Worm (Caenorhabditis elegans): Measurements from ENCODE around the gene H37A05.4.

The H37A05.4 gene

DNA sequence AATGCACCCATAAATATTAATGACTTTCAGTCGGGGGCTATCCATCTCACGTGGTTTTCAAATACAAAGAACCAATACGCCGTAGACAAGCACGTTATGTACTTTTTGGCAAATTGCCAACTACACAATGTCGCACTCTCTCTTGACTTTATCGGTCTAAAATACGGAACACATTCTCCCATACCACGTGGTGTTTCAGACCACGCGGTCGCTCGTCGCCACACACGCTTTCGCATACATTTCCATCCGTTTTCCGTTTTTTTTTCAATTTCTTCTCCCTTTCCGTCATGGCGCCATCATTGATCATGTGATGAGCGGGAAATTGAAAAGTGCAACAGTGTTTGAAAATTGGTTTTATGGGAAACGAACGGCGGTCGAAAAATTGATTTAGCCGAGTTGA, 9.0 kb upstream of the H37A05.4 start (continued):
- peak; percentile 76 for TF ChIP-seq Y95B8A.8 (GFP tag; IDR thresholded peaks at IDR 0.05)
- TF ChIP-seq madf-8 (GFP tag; conservative IDR thresholded peaks at IDR 0.05) = no peak
- no peak for TF ChIP-seq nhr-179 (tag; optimal IDR thresholded peaks at IDR 0.05)
- TF ChIP-seq nfyb-1 (GFP tag; IDR thresholded peaks at IDR 0.05) = peak; percentile 91
- TF ChIP-seq ztf-26 (tag; optimal IDR thresholded peaks at IDR 0.05) = peak; percentile 96
- no peak for TF ChIP-seq zim-3 (tag; optimal IDR thresholded peaks at IDR 0.05)
- TF ChIP-seq Y53G8AR.9 (GFP tag; conservative IDR thresholded peaks at IDR 0.05) = peak; percentile 84
- no peak for TF ChIP-seq mxl-1 (tag; optimal IDR thresholded peaks at IDR 0.05)
- no peak for TF ChIP-seq egrh-3 (GFP tag; IDR thresholded peaks at IDR 0.05)
- no peak for TF ChIP-seq rpc-1 (optimal IDR thresholded peaks at IDR 0.05)
- no peak for TF ChIP-seq rpc-1 (tag; optimal IDR thresholded peaks at IDR 0.05)
- no peak for TF ChIP-seq dpl-1 (GFP tag; optimal IDR thresholded peaks at IDR 0.05)
- TF ChIP-seq efl-1 (GFP tag; optimal IDR thresholded peaks at IDR 0.05) = no peak
- no peak for TF ChIP-seq cebp-2 (GFP tag; IDR thresholded peaks at IDR 0.05)
- TF ChIP-seq ZK185.1 (tag; optimal IDR thresholded peaks at IDR 0.05; ENCODE audit: poor library complexity, severe bottlenecking) = peak; percentile 67
- no peak for TF ChIP-seq ztf-28 (GFP tag; IDR thresholded peaks at IDR 0.05)
- no peak for TF ChIP-seq hlh-12 (tag; optimal IDR thresholded peaks at IDR 0.05)
- TF ChIP-seq hsf-1 (GFP tag; IDR thresholded peaks at IDR 0.05) = no peak
- TF ChIP-seq ama-1 (optimal IDR thresholded peaks at IDR 0.05) = peak; percentile 60
- no peak for TF ChIP-seq ama-1 (GFP tag; optimal IDR thresholded peaks at IDR 0.05)
- peak in 1 of 3 experiments; percentile 64 for TF ChIP-seq lin-35 (GFP tag; optimal IDR thresholded peaks at IDR 0.05)
- no peak for TF ChIP-seq ceh-91 (GFP tag; IDR thresholded peaks at IDR 0.05)
- no peak for TF ChIP-seq madf-3 (GFP tag; IDR thresholded peaks at IDR 0.05)
- TF ChIP-seq ets-4 (GFP tag; optimal IDR thresholded peaks at IDR 0.05) = no peak
- peak; percentile 82 for TF ChIP-seq gei-17 (GFP tag; optimal IDR thresholded peaks at IDR 0.05)
- TF ChIP-seq nhr-80 (tag; optimal IDR thresholded peaks at IDR 0.05) = peak; percentile 88
- no peak for TF ChIP-seq mes-4 (tag; optimal IDR thresholded peaks at IDR 0.05)
- TF ChIP-seq rcor-1 (GFP tag; IDR thresholded peaks at IDR 0.05) = peak; percentile 59
- no peak for TF ChIP-seq F55B11.4 (tag; optimal IDR thresholded peaks at IDR 0.05; ENCODE audit: borderline replicate concordance, insufficient read depth)
- TF ChIP-seq cebp-1 (GFP tag; IDR thresholded peaks at IDR 0.05) = peak; percentile 82
- peak; percentile 91 for TF ChIP-seq cebp-1 (tag; optimal IDR thresholded peaks at IDR 0.05)
- no peak for TF ChIP-seq T26A5.8 (tag; optimal IDR thresholded peaks at IDR 0.05)
- TF ChIP-seq aptf-2 (GFP tag; conservative IDR thresholded peaks at IDR 0.05) = no peak
- TF ChIP-seq F39B2.1 (GFP tag; IDR thresholded peaks at IDR 0.05) = no peak
- TF ChIP-seq lag-1 (GFP tag; IDR thresholded peaks at IDR 0.05) = no peak
- peak; percentile 70 for TF ChIP-seq repo-1 (tag; optimal IDR thresholded peaks at IDR 0.05)
- TF ChIP-seq dpff-1 (tag; optimal IDR thresholded peaks at IDR 0.05) = no peak
- peak; percentile 66 for TF ChIP-seq lin-54 (GFP tag; optimal IDR thresholded peaks at IDR 0.05)
- no peak for TF ChIP-seq F57A8.1 (GFP tag; optimal IDR thresholded peaks at IDR 0.05)
- no peak for TF ChIP-seq unc-130 (GFP tag; optimal IDR thresholded peaks at IDR 0.05)
- no peak for TF ChIP-seq Y53F4B.3 (GFP tag; IDR thresholded peaks at IDR 0.05)
- no peak for TF ChIP-seq nhr-27 (tag; optimal IDR thresholded peaks at IDR 0.05)
- peak; percentile 66 for TF ChIP-seq ekl-4 (GFP tag; IDR thresholded peaks at IDR 0.05)
- no peak for TF ChIP-seq T07F8.4 (tag; optimal IDR thresholded peaks at IDR 0.05)
- no peak for TF ChIP-seq ztf-25 (GFP tag; IDR thresholded peaks at IDR 0.05)
- peak; percentile 84 for TF ChIP-seq atf-7 (tag; optimal IDR thresholded peaks at IDR 0.05)
- TF ChIP-seq athp-1 (tag; optimal IDR thresholded peaks at IDR 0.05) = peak; percentile 48
- no peak for TF ChIP-seq hrde-1 (tag; optimal IDR thresholded peaks at IDR 0.05; ENCODE audit: borderline replicate concordance)
- peak; percentile 69 for TF ChIP-seq mcd-1 (GFP tag; IDR thresholded peaks at IDR 0.05)
